Fruit fly (Drosophila melanogaster) whole organism, embryonic: Measurements from ENCODE around the gene CG6652.

Source experiments
- CG10147 ChIP-seq: fragments of 200-800 bp; sonication (Bioruptor generic); optimal IDR thresholded peaks from 2 replicates; lab custom pipeline; 2019; ENCODE audit warnings: missing biosample characterization, mild to moderate bottlenecking, missing genetic modification characterization, moderate library complexity
- CG1024 ChIP-seq: fragments of 200-800 bp; sonication (Bioruptor generic); IDR thresholded peaks from 2 replicates; pipeline ENCODE4 v1.3.6; 2022; ENCODE audit warnings: missing biosample characterization, missing genetic modification characterization
- CG11093 ChIP-seq: fragments of 200-800 bp; sonication (Bioruptor generic); IDR thresholded peaks from 3 replicates; pipeline ENCODE4 v1.3.6; 2022; ENCODE audit warnings: missing biosample characterization, missing genetic modification characterization
- CG11695 ChIP-seq: fragments of 200-800 bp; sonication (Bioruptor generic); IDR thresholded peaks from 3 replicates; pipeline ENCODE4 v1.3.6; 2022; ENCODE audit warnings: missing biosample characterization, missing genetic modification characterization
- CG11696 ChIP-seq: fragments of 200-800 bp; sonication (Bioruptor generic); IDR thresholded peaks from 2 replicates; pipeline ENCODE4 v1.3.6; 2022; ENCODE audit warnings: missing biosample characterization, missing genetic modification characterization
- CG13624 ChIP-seq: fragments of 200-800 bp; sonication (Bioruptor generic); optimal IDR thresholded peaks from 2 replicates; lab custom pipeline; 2016; ENCODE audit warnings: missing biosample characterization, missing genetic modification characterization
- CG1529 ChIP-seq: fragments of 200-800 bp; sonication (Bioruptor generic); optimal IDR thresholded peaks from 3 replicates; lab custom pipeline; 2018; ENCODE audit warnings: missing biosample characterization, missing genetic modification characterization
- CG17359 ChIP-seq: fragments of 200-800 bp; sonication (Bioruptor generic); optimal IDR thresholded peaks from 3 replicates; lab custom pipeline; 2018; ENCODE audit warnings: missing biosample characterization, mild to moderate bottlenecking, missing genetic modification characterization, moderate library complexity
- CG17568 ChIP-seq: fragments of 200-800 bp; sonication (Bioruptor generic); optimal IDR thresholded peaks from 2 replicates; lab custom pipeline; 2018; ENCODE audit warnings: missing biosample characterization, mild to moderate bottlenecking, missing genetic modification characterization, moderate library complexity
- CG17912 ChIP-seq: fragments of 200-800 bp; sonication (Bioruptor generic); optimal IDR thresholded peaks from 2 replicates; lab custom pipeline; 2018; ENCODE audit warnings: missing biosample characterization, mild to moderate bottlenecking, missing genetic modification characterization
- CG1832 ChIP-seq: fragments of 200-800 bp; sonication (Bioruptor generic); optimal IDR thresholded peaks from 2 replicates; lab custom pipeline; 2017; ENCODE audit warnings: missing biosample characterization, mild to moderate bottlenecking, missing genetic modification characterization, inconsistent platforms
- CG30403 ChIP-seq: fragments of 200-800 bp; sonication (Bioruptor generic); optimal IDR thresholded peaks from 3 replicates; lab custom pipeline; 2016; ENCODE audit warnings: missing biosample characterization, missing genetic modification characterization
- CG3995 ChIP-seq: fragments of 200-800 bp; sonication (Bioruptor generic); optimal IDR thresholded peaks from 3 replicates; lab custom pipeline; 2016; ENCODE audit warnings: missing biosample characterization, missing genetic modification characterization
- CG4617 ChIP-seq: fragments of 200-800 bp; sonication (Bioruptor generic); optimal IDR thresholded peaks from 3 replicates; lab custom pipeline; 2016; ENCODE audit warnings: missing biosample characterization, missing genetic modification characterization, borderline replicate concordance
- CG5245 ChIP-seq: fragments of 200-800 bp; sonication (Bioruptor generic); optimal IDR thresholded peaks from 3 replicates; lab custom pipeline; 2016; ENCODE audit warnings: missing biosample characterization, missing genetic modification characterization
- CG7357 ChIP-seq: fragments of 200-800 bp; sonication (Bioruptor generic); IDR thresholded peaks from 3 replicates; pipeline ENCODE4 v1.3.6; 2022; ENCODE audit warnings: missing biosample characterization, missing genetic modification characterization
- Dll ChIP-seq: fragments of 200-800 bp; sonication (Bioruptor generic); IDR thresholded peaks from 4 replicates; pipeline ENCODE4 v1.3.6; 2022; ENCODE audit warnings: missing biosample characterization, missing genetic modification characterization; ENCODE audit not compliant: partially characterized antibody
- Doc3 ChIP-seq: fragments of 200-800 bp; sonication (Bioruptor generic); IDR thresholded peaks from 3 replicates; pipeline ENCODE4 v1.3.6; 2022; ENCODE audit warnings: missing biosample characterization, missing genetic modification characterization; ENCODE audit not compliant: partially characterized antibody
- E2f1 ChIP-seq: fragments of 200-800 bp; sonication (Bioruptor generic); IDR thresholded peaks from 2 replicates; pipeline ENCODE4 v1.3.6; 2022; ENCODE audit warnings: missing biosample characterization, missing genetic modification characterization
- E2f2 ChIP-seq: fragments of 200-800 bp; sonication (Bioruptor generic); IDR thresholded peaks from 2 replicates; pipeline ENCODE4 v1.3.6; 2022; ENCODE audit warnings: missing biosample characterization, missing genetic modification characterization
- Elba2 ChIP-seq: fragments of 200-800 bp; sonication (Bioruptor generic); optimal IDR thresholded peaks from 3 replicates; lab custom pipeline; 2016; ENCODE audit warnings: missing biosample characterization, missing genetic modification characterization
- Gug ChIP-seq: fragments of 200-800 bp; sonication (Bioruptor generic); IDR thresholded peaks from 4 replicates; pipeline ENCODE4 v1.3.6; 2022; ENCODE audit warnings: missing biosample characterization, missing genetic modification characterization
- Hey ChIP-seq: fragments of 200-800 bp; sonication (Bioruptor generic); optimal IDR thresholded peaks from 3 replicates; lab custom pipeline; 2018; ENCODE audit warnings: missing biosample characterization, mild to moderate bottlenecking, missing genetic modification characterization
- Hr51 ChIP-seq, 2 experiments: fragments of 200-800 bp; sonication (Bioruptor generic); optimal IDR thresholded peaks; 2 replicates in 1 of 2; 3 replicates in 1 of 2; lab custom pipeline; 2016 to 2018; ENCODE audit warnings: missing biosample characterization in 2 of 2, missing genetic modification characterization in 2 of 2, mild to moderate bottlenecking in 1 of 2, moderate library complexity in 1 of 2
- Mad ChIP-seq: fragments of 200-800 bp; sonication (Bioruptor generic); optimal IDR thresholded peaks from 2 replicates; lab custom pipeline; 2016; ENCODE audit warnings: missing biosample characterization, missing genetic modification characterization
- Trl ChIP-seq, 3 experiments: fragments of >200 bp in 2 of 3; fragments of 200-800 bp in 1 of 3; sonication (Bioruptor generic) in 1 of 3; optimal IDR thresholded peaks; 2 replicates in 1 of 3; 3 replicates in 2 of 3; lab custom pipeline; 2016 to 2017; ENCODE audit warnings: missing biosample characterization in 1 of 3, missing genetic modification characterization in 1 of 3
- Xbp1 ChIP-seq: fragments of 200-800 bp; sonication (Bioruptor generic); optimal IDR thresholded peaks from 3 replicates; lab custom pipeline; 2016; ENCODE audit warnings: missing biosample characterization, mild to moderate bottlenecking, missing genetic modification characterization
- ab ChIP-seq: fragments of 200-800 bp; sonication (Bioruptor generic); optimal IDR thresholded peaks from 2 replicates; lab custom pipeline; 2016; ENCODE audit warnings: missing biosample characterization, missing genetic modification characterization
- ac ChIP-seq: fragments of 200-800 bp; sonication (Bioruptor generic); optimal IDR thresholded peaks from 3 replicates; lab custom pipeline; 2017; ENCODE audit warnings: missing biosample characterization, mild to moderate bottlenecking, missing genetic modification characterization
- ara ChIP-seq: fragments of 200-800 bp; sonication (Bioruptor generic); IDR thresholded peaks from 2 replicates; pipeline ENCODE4 v1.3.6; 2022; ENCODE audit warnings: missing biosample characterization, missing genetic modification characterization
- bcd ChIP-seq: fragments of 200-800 bp; sonication (Bioruptor generic); optimal IDR thresholded peaks from 2 replicates; lab custom pipeline; 2017; ENCODE audit warnings: missing biosample characterization, mild to moderate bottlenecking, missing genetic modification characterization
- caup ChIP-seq: fragments of 200-800 bp; sonication (Bioruptor generic); optimal IDR thresholded peaks from 3 replicates; lab custom pipeline; 2017; ENCODE audit warnings: missing biosample characterization, mild to moderate bottlenecking, missing genetic modification characterization, moderate library complexity; ENCODE audit not compliant: severe bottlenecking
- chn ChIP-seq: fragments of 200-800 bp; sonication (Bioruptor generic); optimal IDR thresholded peaks from 2 replicates; lab custom pipeline; 2016; ENCODE audit warnings: missing biosample characterization, missing genetic modification characterization
- crc ChIP-seq: fragments of 200-800 bp; sonication (Bioruptor generic); optimal IDR thresholded peaks from 2 replicates; lab custom pipeline; 2016; ENCODE audit warnings: missing biosample characterization, missing genetic modification characterization
- cwo ChIP-seq: fragments of 200-800 bp; sonication (Bioruptor generic); optimal IDR thresholded peaks from 3 replicates; lab custom pipeline; 2017; ENCODE audit warnings: missing biosample characterization, missing genetic modification characterization, mild to moderate bottlenecking, moderate library complexity, missing genetic modification reagents
- dysf ChIP-seq: fragments of 200-800 bp; sonication (Bioruptor generic); IDR thresholded peaks from 3 replicates; pipeline ENCODE4 v1.3.6; 2022; ENCODE audit warnings: missing biosample characterization, missing genetic modification characterization
- fu2 ChIP-seq: fragments of 200-800 bp; sonication (Bioruptor generic); optimal IDR thresholded peaks from 2 replicates; lab custom pipeline; 2016; ENCODE audit warnings: missing biosample characterization, missing genetic modification characterization
- ind ChIP-seq: fragments of 200-800 bp; sonication (Bioruptor generic); optimal IDR thresholded peaks from 3 replicates; lab custom pipeline; 2016; ENCODE audit warnings: missing biosample characterization, missing genetic modification characterization
- lbe ChIP-seq: fragments of 200-800 bp; sonication (Bioruptor generic); optimal IDR thresholded peaks from 2 replicates; lab custom pipeline; 2016; ENCODE audit warnings: missing biosample characterization, mild to moderate bottlenecking, missing genetic modification characterization
- mld ChIP-seq: fragments of 200-800 bp; sonication (Bioruptor generic); IDR thresholded peaks from 3 replicates; pipeline ENCODE4 v1.3.6; 2022; ENCODE audit warnings: missing biosample characterization, missing genetic modification characterization; ENCODE audit not compliant: partially characterized antibody
- nerfin-2 ChIP-seq: fragments of 200-800 bp; sonication (Bioruptor generic); IDR thresholded peaks from 2 replicates; pipeline ENCODE4 v1.3.6; 2022; ENCODE audit warnings: missing biosample characterization, missing genetic modification characterization; ENCODE audit not compliant: partially characterized antibody
- ranshi ChIP-seq: fragments of 200-800 bp; sonication (Bioruptor generic); IDR thresholded peaks from 2 replicates; pipeline ENCODE4 v1.3.6; 2022; ENCODE audit warnings: missing biosample characterization, missing genetic modification characterization
- sens-2 ChIP-seq: fragments of 200-800 bp; sonication (Bioruptor generic); IDR thresholded peaks from 2 replicates; pipeline ENCODE4 v1.3.6; 2022; ENCODE audit warnings: missing biosample characterization, missing genetic modification characterization
- sima ChIP-seq: fragments of 200-800 bp; sonication (Bioruptor generic); optimal IDR thresholded peaks from 2 replicates; lab custom pipeline; 2016; ENCODE audit warnings: missing biosample characterization, missing genetic modification characterization
- sqz ChIP-seq: fragments of 200-800 bp; sonication (Bioruptor generic); optimal IDR thresholded peaks from 3 replicates; lab custom pipeline; 2018; ENCODE audit warnings: missing biosample characterization, mild to moderate bottlenecking, missing genetic modification characterization
- ttk ChIP-seq: fragments of 200-800 bp; sonication (Bioruptor generic); IDR thresholded peaks from 2 replicates; pipeline ENCODE4 v2.1.2; 2022; ENCODE audit warnings: missing biosample characterization, missing genetic modification characterization
- wor ChIP-seq: fragments of 200-800 bp; sonication (Bioruptor generic); IDR thresholded peaks from 2 replicates; pipeline ENCODE4 v1.3.6; 2022; ENCODE audit warnings: missing biosample characterization, missing genetic modification characterization
- yki ChIP-seq: fragments of >200 bp; optimal IDR thresholded peaks from 3 replicates; lab custom pipeline; 2018

The CG6652 gene

DNA sequence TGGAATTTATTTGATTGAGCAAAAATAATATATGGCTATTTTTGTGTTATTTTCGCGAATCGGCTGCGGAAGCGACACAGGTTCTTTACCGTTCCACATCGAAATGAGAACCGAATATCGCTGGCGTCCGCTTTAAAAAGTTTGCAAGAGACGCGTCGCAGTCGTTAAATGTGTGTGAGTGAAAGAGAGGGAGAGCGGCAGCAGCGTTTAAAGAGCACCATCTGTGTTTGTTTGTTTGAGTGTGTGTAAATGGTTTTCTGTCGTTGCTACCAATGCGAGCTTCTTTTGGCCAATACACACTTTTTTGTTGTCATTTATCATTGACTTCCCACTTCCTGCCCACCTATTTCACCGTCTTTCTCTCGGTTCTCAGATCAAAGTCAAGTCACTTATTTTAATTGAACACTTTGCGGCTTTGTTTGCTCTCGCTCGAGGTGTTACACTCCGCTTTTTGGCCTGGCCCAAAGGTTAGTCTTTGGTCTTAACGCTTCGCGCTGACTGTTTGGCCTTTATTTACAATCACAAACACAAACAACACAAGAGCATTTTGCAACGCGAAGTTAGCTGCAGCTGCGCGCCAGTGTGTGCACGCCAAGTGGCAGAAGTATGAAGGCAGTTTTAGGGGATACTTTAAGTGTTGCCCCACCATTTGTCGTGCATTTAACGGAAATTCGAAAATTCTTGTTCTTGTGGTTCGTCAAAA lies 10.5 kb downstream of the CG6652 start, which contains the start of gene CG3764 (continued):
- TF ChIP-seq CG30403: peak; percentile 40
- TF ChIP-seq ab (GFP tag; lab: Kevin White, UChicago): no peak
- TF ChIP-seq CG17568 (GFP tag; lab: Kevin White, UChicago): peak; percentile 82
- TF ChIP-seq CG11696: 0 out of 2 replicates have a peak, but pooled peaks have one; percentile 6
- TF ChIP-seq CG10147 (GFP tag; lab: Kevin White, UChicago): peak; percentile 73
- peak; percentile 82 for TF ChIP-seq bcd (GFP tag; lab: Kevin White, UChicago)
- peak; percentile 59 for TF ChIP-seq CG13624 (GFP tag; lab: Kevin White, UChicago)
- peak; percentile 38 for TF ChIP-seq lbe (GFP tag; lab: Kevin White, UChicago)
- peak; percentile 73 for TF ChIP-seq ara (GFP tag; lab: Robert Waterston, UW)
- TF ChIP-seq ranshi (GFP tag; lab: Robert Waterston, UW): peak; percentile 44; the same call in 1 of the 2 replicates
- peak; percentile 62 for TF ChIP-seq ttk
- TF ChIP-seq CG3995: peak; percentile 54
- 0 out of 2 replicates have a peak, but pooled peaks have one; percentile 24 for TF ChIP-seq E2f1 (GFP tag; lab: Robert Waterston, UW)
- TF ChIP-seq Mad (GFP tag; lab: Kevin White, UChicago): peak; percentile 74
- TF ChIP-seq CG11695: peak; percentile 74
- peak; percentile 61; the same call in 2 of the 3 replicates for TF ChIP-seq dysf (GFP tag; lab: Robert Waterston, UW)
- TF ChIP-seq CG7357 (GFP tag; lab: Robert Waterston, UW): 0 out of 3 replicates have a peak, but pooled peaks have one; percentile 31
- peak; percentile 67 for TF ChIP-seq chn
- TF ChIP-seq Hr51 (GFP tag; optimal IDR thresholded peaks at IDR 0.05; lab: Kevin White, UChicago): peak; percentile 55 to 75
- peak; percentile 86 for TF ChIP-seq CG4617 (GFP tag; lab: Kevin White, UChicago)
- TF ChIP-seq CG17359 (tag; lab: Kevin White, UChicago): peak; percentile 86
- TF ChIP-seq CG5245 (GFP tag; lab: Kevin White, UChicago): peak; percentile 30
- peak; percentile 68; the same call in 1 of the 2 replicates for TF ChIP-seq CG1024 (GFP tag; lab: Robert Waterston, UW)
- TF ChIP-seq CG11093 (GFP tag; lab: Robert Waterston, UW): peak; percentile 11; the same call in 1 of the 3 replicates
- peak; percentile 77 for TF ChIP-seq CG1529 (GFP tag; lab: Kevin White, UChicago)
- peak; percentile 98 for TF ChIP-seq CG17912
- peak; percentile 79 to 95 for TF ChIP-seq Trl (optimal IDR thresholded peaks at IDR 0.05; lab: Kevin White, UChicago)
- peak; percentile 79 for TF ChIP-seq Trl (GFP tag; optimal IDR thresholded peaks at IDR 0.05; lab: Kevin White, UChicago)
- TF ChIP-seq E2f2 (GFP tag; lab: Robert Waterston, UW): peak; percentile 84
- peak; percentile 30 for TF ChIP-seq cwo (GFP tag; lab: Kevin White, UChicago)
- TF ChIP-seq yki: no peak
- no peak for TF ChIP-seq wor (GFP tag; lab: Robert Waterston, UW)
- peak; percentile 79 for TF ChIP-seq Hey (tag; lab: Kevin White, UChicago)
- no peak for TF ChIP-seq Doc3 (GFP tag; lab: Robert Waterston, UW)
- peak; percentile 46; the same call in 1 of the 2 replicates for TF ChIP-seq sens-2 (GFP tag; lab: Robert Waterston, UW)
- TF ChIP-seq fu2 (GFP tag; lab: Kevin White, UChicago): peak; percentile 25
- TF ChIP-seq mld (GFP tag; lab: Robert Waterston, UW): no peak
- peak; percentile 34 for TF ChIP-seq crc
- TF ChIP-seq nerfin-2 (GFP tag; lab: Robert Waterston, UW): no peak; the same call in 1 of the 2 replicates
- no peak for TF ChIP-seq CG1832 (GFP tag; lab: Kevin White, UChicago)
- peak; percentile 56 for TF ChIP-seq Xbp1
- peak; percentile 0 for TF ChIP-seq sima (GFP tag; lab: Kevin White, UChicago)
- 0 out of 4 replicates have a peak, but pooled peaks have one; percentile 10 for TF ChIP-seq Gug (GFP tag; lab: Robert Waterston, UW)
- no peak for TF ChIP-seq Elba2 (GFP tag; lab: Kevin White, UChicago)
- peak; percentile 87 for TF ChIP-seq sqz (GFP tag; lab: Kevin White, UChicago)
- peak; percentile 69 for TF ChIP-seq ac (GFP tag; lab: Kevin White, UChicago)
- TF ChIP-seq Dll (GFP tag; lab: Robert Waterston, UW): peak; percentile 50; the same call in 2 of the 4 replicates
- peak; percentile 41 for TF ChIP-seq ind (GFP tag; lab: Kevin White, UChicago)
- peak; percentile 90 for TF ChIP-seq caup
